Fruit fly (Drosophila melanogaster) S2 (cell line): Measurements from ENCODE around the gene CG17036.

ENCODE experiments used
- CG8478 ChIP-seq: fragments of >200 bp; optimal IDR thresholded peaks from 2 replicates; lab custom pipeline; 2018
- CTCF ChIP-seq, 2 experiments: fragments of >200 bp; optimal IDR thresholded peaks; 2 replicates each; lab custom pipeline; 2018

DNA sequence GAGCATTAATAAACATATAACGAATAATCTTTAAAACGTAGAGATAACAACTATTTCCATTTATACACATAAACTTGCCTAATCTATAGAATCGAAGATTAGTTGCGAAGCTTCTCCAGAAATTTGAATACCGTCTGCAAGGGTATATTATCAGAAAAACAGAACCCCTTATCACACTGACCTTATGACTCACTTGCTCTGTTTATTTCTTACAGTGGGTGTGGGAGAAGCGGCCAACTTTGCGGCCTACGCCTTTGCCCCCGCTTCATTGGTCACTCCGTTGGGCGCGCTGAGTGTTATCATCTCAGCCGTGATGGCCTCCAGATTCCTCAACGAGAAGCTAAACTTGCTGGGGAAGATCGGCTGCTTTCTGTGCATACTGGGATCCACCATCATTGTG lies 4.8 kb upstream of the CG17036 start:
- TF ChIP-seq CTCF (optimal IDR thresholded peaks at IDR 0.05; lab: Kevin White, UChicago) (no peak), CG8478 (no peak)
